Worm (Caenorhabditis elegans) whole organism, midembryonic: ENCODE measurements around the gene madf-8.

Experiments used
- cog-1 ChIP-seq: sonication (generic microtip); optimal IDR thresholded peaks from 2 replicates; lab custom pipeline; 2016; ENCODE audit warnings: missing genetic modification characterization, missing compliant biosample characterization
- flt-1 ChIP-seq: fragments of 200-800 bp; sonication (Bioruptor generic); IDR thresholded peaks from 2 replicates; pipeline ENCODE4 v1.3.6; 2022; ENCODE audit warnings: missing genetic modification characterization, missing compliant biosample characterization
- klf-2 ChIP-seq: fragments of 200-800 bp; sonication (Bioruptor generic); conservative IDR thresholded peaks from 2 replicates; pipeline ENCODE4 v1.3.6; 2022; ENCODE audit warnings: missing genetic modification reagents, missing genetic modification characterization, missing compliant biosample characterization
- med-1 ChIP-seq: sonication (generic microtip); optimal IDR thresholded peaks from 2 replicates; lab custom pipeline; 2017; ENCODE audit warnings: missing genetic modification characterization, mild to moderate bottlenecking, missing compliant biosample characterization, antibody characterized with exemption, missing genetic modification reagents; ENCODE audit not compliant: insufficient read depth
- ztf-29 ChIP-seq: fragments of 200-800 bp; sonication (Bioruptor generic); IDR thresholded peaks from 2 replicates; pipeline ENCODE4 v1.3.6; 2022; ENCODE audit warnings: missing genetic modification reagents, missing genetic modification characterization, missing compliant biosample characterization

ce11 chrIII:3632379-3632778 lies 18.3 kb downstream of the madf-8 start:
- TF ChIP-seq klf-2 (GFP tag; lab: Robert Waterston, UW): no peak
- TF ChIP-seq med-1 (GFP tag; lab: Kevin White, UChicago): no peak
- TF ChIP-seq flt-1 (GFP tag; lab: Robert Waterston, UW): no peak
- TF ChIP-seq ztf-29 (GFP tag; lab: Robert Waterston, UW): no peak
- TF ChIP-seq cog-1: no peak
